Worm (Caenorhabditis elegans) whole organism, L1 larva: ENCODE results near the gene nca-2.

Experiments used
- C04F5.9 ChIP-seq: sonication (generic microtip); optimal IDR thresholded peaks from 2 replicates; lab custom pipeline; 2016; ENCODE audit warnings: missing genetic modification characterization, missing compliant biosample characterization
- Y116A8C.19 ChIP-seq: sonication (generic microtip); optimal IDR thresholded peaks from 2 replicates; lab custom pipeline; 2016; ENCODE audit warnings: missing compliant biosample characterization, missing genetic modification characterization, borderline replicate concordance
- alr-1 ChIP-seq: fragments of 200-800 bp; sonication (Bioruptor generic); optimal IDR thresholded peaks from 2 replicates; lab custom pipeline; 2018; ENCODE audit warnings: borderline replicate concordance, mild to moderate bottlenecking, missing genetic modification characterization, missing compliant biosample characterization
- aly-2 ChIP-seq: fragments of 150-350 bp; optimal IDR thresholded peaks from 2 replicates; lab custom pipeline; 2014; ENCODE audit warnings: missing biosample characterization, missing genetic modification characterization
- ama-1 ChIP-seq: fragments of 150-350 bp; optimal IDR thresholded peaks from 2 replicates; lab custom pipeline; 2014
- ceh-63 ChIP-seq: fragments of 200-800 bp; sonication (Bioruptor generic); optimal IDR thresholded peaks from 2 replicates; lab custom pipeline; 2018; ENCODE audit warnings: mild to moderate bottlenecking, missing genetic modification characterization, missing compliant biosample characterization
- ceh-90 ChIP-seq: sonication (generic microtip); optimal IDR thresholded peaks from 2 replicates; lab custom pipeline; 2016; ENCODE audit warnings: missing genetic modification characterization, missing compliant biosample characterization
- ces-1 ChIP-seq: fragments of 150-350 bp; optimal IDR thresholded peaks from 2 replicates; lab custom pipeline; 2014; ENCODE audit warnings: missing biosample characterization, missing genetic modification reagents, missing genetic modification characterization
- dpl-1 ChIP-seq, 3 experiments: fragments of 150-350 bp in 2 of 3; sonication (generic microtip) in 1 of 3; optimal IDR thresholded peaks; 2 replicates each; lab custom pipeline; 2014 to 2017; ENCODE audit warnings: missing biosample characterization in 3 of 3, missing genetic modification characterization in 3 of 3, missing genetic modification reagents in 3 of 3
- dsc-1 ChIP-seq: sonication (generic microtip); optimal IDR thresholded peaks from 2 replicates; lab custom pipeline; 2016; ENCODE audit warnings: mild to moderate bottlenecking, missing genetic modification characterization, missing compliant biosample characterization
- efl-1 ChIP-seq, 4 experiments: fragments of 150-350 bp; optimal IDR thresholded peaks in 3 of 4; peaks in 1 of 4; 1 replicate in 1 of 4; 2 replicates in 3 of 4; lab custom pipeline; 2014; ENCODE audit warnings: missing biosample characterization in 2 of 4, missing genetic modification characterization in 2 of 4, missing genetic modification reagents in 2 of 4
- efl-3 ChIP-seq: fragments of 200-800 bp; sonication (Bioruptor generic); optimal IDR thresholded peaks from 2 replicates; lab custom pipeline; 2018; ENCODE audit warnings: mild to moderate bottlenecking, missing genetic modification characterization, missing compliant biosample characterization
- elt-2 ChIP-seq: sonication (generic microtip); optimal IDR thresholded peaks from 2 replicates; lab custom pipeline; 2016; ENCODE audit warnings: missing genetic modification characterization, mild to moderate bottlenecking, inconsistent platforms, missing compliant biosample characterization, missing genetic modification reagents
- elt-3 ChIP-seq, 6 experiments: fragments of 150-350 bp in 1 of 6; sonication (generic microtip); optimal IDR thresholded peaks; 2 replicates each; lab custom pipeline; 2017 to 2018; ENCODE audit warnings: missing biosample characterization in 6 of 6, missing genetic modification characterization in 6 of 6, inconsistent platforms in 1 of 6
- fkh-10 ChIP-seq: sonication (generic microtip); optimal IDR thresholded peaks from 2 replicates; lab custom pipeline; 2017; ENCODE audit warnings: missing biosample characterization, missing genetic modification reagents, missing genetic modification characterization
- fkh-4 ChIP-seq: sonication (generic microtip); optimal IDR thresholded peaks from 2 replicates; lab custom pipeline; 2016; ENCODE audit warnings: missing compliant biosample characterization, missing genetic modification characterization, borderline replicate concordance
- hpl-2 ChIP-seq: fragments of 150-350 bp; optimal IDR thresholded peaks from 2 replicates; lab custom pipeline; 2014; ENCODE audit warnings: missing biosample characterization, missing genetic modification reagents, missing genetic modification characterization
- jun-1 ChIP-seq: fragments of 150-350 bp; optimal IDR thresholded peaks from 2 replicates; lab custom pipeline; 2014; ENCODE audit warnings: missing biosample characterization, missing genetic modification reagents, missing genetic modification characterization
- lin-13 ChIP-seq: fragments of 150-350 bp; optimal IDR thresholded peaks from 2 replicates; lab custom pipeline; 2014; ENCODE audit warnings: missing biosample characterization, missing genetic modification reagents, missing genetic modification characterization
- lin-14 ChIP-seq: fragments of 200-800 bp; sonication (Bioruptor generic); optimal IDR thresholded peaks from 2 replicates; lab custom pipeline; 2018; ENCODE audit warnings: mild to moderate bottlenecking, missing genetic modification characterization, moderate library complexity, missing compliant biosample characterization
- lin-15B ChIP-seq: fragments of 150-350 bp; sonication (generic microtip); optimal IDR thresholded peaks from 3 replicates; lab custom pipeline; 2014; ENCODE audit warnings: missing biosample characterization, missing genetic modification characterization
- lin-35 ChIP-seq, 2 experiments: fragments of 150-350 bp; optimal IDR thresholded peaks; 2 replicates each; lab custom pipeline; 2014; ENCODE audit warnings: missing biosample characterization in 2 of 2, missing genetic modification characterization in 2 of 2, missing genetic modification reagents in 2 of 2
- lin-39 ChIP-seq: fragments of 150-350 bp; optimal IDR thresholded peaks from 2 replicates; lab custom pipeline; 2014; ENCODE audit warnings: missing biosample characterization, missing genetic modification reagents, missing genetic modification characterization
- lir-3 ChIP-seq: sonication (generic microtip); optimal IDR thresholded peaks from 2 replicates; lab custom pipeline; 2016; ENCODE audit warnings: mild to moderate bottlenecking, missing genetic modification characterization, moderate library complexity, missing compliant biosample characterization; ENCODE audit not compliant: poor library complexity
- lsy-2 ChIP-seq, 2 experiments: fragments of 150-350 bp; optimal IDR thresholded peaks; 2 replicates each; lab custom pipeline; 2014; ENCODE audit warnings: missing biosample characterization in 2 of 2, missing genetic modification characterization in 2 of 2
- mdl-1 ChIP-seq, 2 experiments: fragments of 150-350 bp; optimal IDR thresholded peaks; 2 replicates each; lab custom pipeline; 2014 to 2017; ENCODE audit warnings: missing biosample characterization in 2 of 2, missing genetic modification characterization in 2 of 2, inconsistent platforms in 1 of 2
- nhr-11 ChIP-seq: fragments of 150-350 bp; optimal IDR thresholded peaks from 2 replicates; lab custom pipeline; 2014; ENCODE audit warnings: missing biosample characterization, missing genetic modification characterization
- nhr-19 ChIP-seq: fragments of 200-800 bp; sonication (Bioruptor generic); conservative IDR thresholded peaks from 2 replicates; pipeline ENCODE4 v1.3.6; 2022; ENCODE audit warnings: missing genetic modification characterization, missing compliant biosample characterization
- nhr-20 ChIP-seq: sonication (generic microtip); optimal IDR thresholded peaks from 2 replicates; lab custom pipeline; 2016; ENCODE audit warnings: mild to moderate bottlenecking, missing genetic modification characterization, missing compliant biosample characterization
- nhr-28 ChIP-seq: fragments of 150-350 bp; optimal IDR thresholded peaks from 2 replicates; lab custom pipeline; 2014; ENCODE audit warnings: missing biosample characterization, missing genetic modification characterization
- nhr-47 ChIP-seq: sonication (generic microtip); optimal IDR thresholded peaks from 2 replicates; lab custom pipeline; 2016; ENCODE audit warnings: mild to moderate bottlenecking, missing genetic modification characterization, moderate library complexity, missing compliant biosample characterization
- nhr-71 ChIP-seq: sonication (generic microtip); optimal IDR thresholded peaks from 2 replicates; lab custom pipeline; 2016; ENCODE audit warnings: mild to moderate bottlenecking, missing genetic modification characterization, moderate library complexity, missing compliant biosample characterization
- pag-3 ChIP-seq: sonication (generic microtip); optimal IDR thresholded peaks from 2 replicates; lab custom pipeline; 2017; ENCODE audit warnings: missing genetic modification characterization, mild to moderate bottlenecking, missing compliant biosample characterization, antibody characterized with exemption, borderline replicate concordance; ENCODE audit not compliant: insufficient read depth
- rnt-1 ChIP-seq: sonication (generic microtip); optimal IDR thresholded peaks from 2 replicates; lab custom pipeline; 2016; ENCODE audit warnings: mild to moderate bottlenecking, missing genetic modification characterization, moderate library complexity, missing compliant biosample characterization
- skn-1 ChIP-seq: fragments of 150-350 bp; optimal IDR thresholded peaks from 2 replicates; lab custom pipeline; 2014; ENCODE audit warnings: missing biosample characterization, missing genetic modification characterization
- snpc-4 ChIP-seq: fragments of 150-350 bp; optimal IDR thresholded peaks from 2 replicates; lab custom pipeline; 2014; ENCODE audit warnings: missing biosample characterization, missing genetic modification characterization
- sox-4 ChIP-seq: sonication (generic microtip); optimal IDR thresholded peaks from 2 replicates; lab custom pipeline; 2016; ENCODE audit warnings: missing genetic modification characterization, missing compliant biosample characterization
- sptf-1 ChIP-seq: fragments of 150-350 bp; optimal IDR thresholded peaks from 2 replicates; lab custom pipeline; 2014; ENCODE audit warnings: missing biosample characterization, missing genetic modification characterization
- tbx-2 ChIP-seq: sonication (generic microtip); optimal IDR thresholded peaks from 2 replicates; lab custom pipeline; 2016; ENCODE audit warnings: missing genetic modification characterization, missing compliant biosample characterization
- tlp-1 ChIP-seq: fragments of 150-350 bp; optimal IDR thresholded peaks from 2 replicates; lab custom pipeline; 2014; ENCODE audit warnings: missing biosample characterization, missing genetic modification characterization
- unc-130 ChIP-seq: fragments of 150-350 bp; optimal IDR thresholded peaks from 2 replicates; lab custom pipeline; 2017; ENCODE audit warnings: missing biosample characterization, missing genetic modification characterization, inconsistent platforms
- unc-62 ChIP-seq: fragments of 150-350 bp; optimal IDR thresholded peaks from 2 replicates; lab custom pipeline; 2014; ENCODE audit warnings: missing biosample characterization, missing genetic modification reagents, missing genetic modification characterization
- unc-86 ChIP-seq: sonication (generic microtip); optimal IDR thresholded peaks from 2 replicates; lab custom pipeline; 2016; ENCODE audit warnings: missing genetic modification characterization, missing compliant biosample characterization
- unc-98 ChIP-seq: fragments of 200-800 bp; sonication (Bioruptor generic); IDR thresholded peaks from 2 replicates; pipeline ENCODE4 v1.3.6; 2022; ENCODE audit warnings: missing genetic modification characterization, missing compliant biosample characterization
- vab-15 ChIP-seq: sonication (generic microtip); optimal IDR thresholded peaks from 2 replicates; lab custom pipeline; 2017; ENCODE audit warnings: missing genotype, mild to moderate bottlenecking, missing genetic modification characterization, missing compliant biosample characterization
- ztf-4 ChIP-seq: fragments of 150-350 bp; optimal IDR thresholded peaks from 2 replicates; lab custom pipeline; 2014; ENCODE audit warnings: missing biosample characterization, missing genetic modification characterization

nca-2 gene

DNA sequence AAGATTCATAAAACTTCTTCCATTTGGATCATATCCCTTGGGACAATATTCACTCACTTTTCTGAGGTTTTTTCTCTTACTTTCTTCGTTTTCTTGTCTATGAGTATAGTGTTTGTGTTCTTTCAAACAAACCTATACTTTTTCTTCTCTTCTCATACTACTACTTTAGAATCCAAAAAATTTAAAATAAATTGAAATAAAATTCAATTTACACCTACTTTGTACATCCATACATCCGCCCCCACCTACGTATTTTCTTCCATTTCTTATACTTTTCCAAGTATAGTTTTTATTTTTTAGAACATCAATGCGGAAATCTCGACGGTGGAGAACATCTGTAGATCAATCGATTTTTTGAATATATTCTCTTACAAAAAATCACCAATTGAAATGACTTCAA is at the start of gene nca-2:
nca-2 (plus strand) TSS at position 301 of the 400 bp plus-strand sequence.
- TF ChIP-seq ama-1 = no peak
- no peak for TF ChIP-seq aly-2 (tag; lab: Kevin White, UChicago)
- TF ChIP-seq elt-2 (tag; lab: Kevin White, UChicago) = no peak
- TF ChIP-seq nhr-71 (tag; lab: Kevin White, UChicago) = no peak
- no peak for TF ChIP-seq lin-14 (GFP tag; lab: Kevin White, UChicago)
- no peak for TF ChIP-seq efl-3 (GFP tag; lab: Kevin White, UChicago)
- no peak for TF ChIP-seq sptf-1 (tag; lab: Kevin White, UChicago)
- TF ChIP-seq ces-1 (GFP tag; lab: Kevin White, UChicago) = no peak
- TF ChIP-seq, all 84 proteins: peak for 0

ce11 chrIII:4917077-4917476 is 48.3 kb upstream of the nca-2 start, which contains the start of gene rars-1:
rars-1 (minus strand) TSS chrIII:4917177.
- TF ChIP-seq fkh-4 (tag; lab: Kevin White, UChicago) = no peak
- no peak for TF ChIP-seq efl-1 (optimal IDR thresholded peaks at IDR 0.05; lab: Kevin White, UChicago)
- peak in 1 of 2 experiments; percentile 52 for TF ChIP-seq efl-1 (GFP tag; optimal IDR thresholded peaks at IDR 0.05 in 1 of 2; lab: Kevin White, UChicago)

ce11 chrIII:4917960-4918712 is 47.2 kb upstream of the nca-2 start, which contains the start of gene rpb-8:
rpb-8 (minus strand) TSS chrIII:4918008.
- TF ChIP-seq jun-1 (tag; lab: Kevin White, UChicago) (no peak), nhr-19 (GFP tag; lab: Robert Waterston, UW) (peak; percentile 35), efl-3 (GFP tag; lab: Kevin White, UChicago) (no peak), C04F5.9 (tag; lab: Kevin White, UChicago) (no peak), nhr-11 (no peak), alr-1 (tag; lab: Kevin White, UChicago) (no peak), rnt-1 (tag; lab: Kevin White, UChicago) (peak; percentile 74), ces-1 (GFP tag; lab: Kevin White, UChicago) (no peak), Y116A8C.19 (tag; lab: Kevin White, UChicago) (no peak), lin-13 (peak; percentile 38), nhr-47 (tag; lab: Kevin White, UChicago) (peak; percentile 52), lin-14 (GFP tag; lab: Kevin White, UChicago) (no peak), lin-15B (peak; percentile 46), dpl-1 (GFP tag; optimal IDR thresholded peaks at IDR 0.05; lab: Kevin White, UChicago) (peak; percentile 90 to 95 (median 90)), nhr-28 (tag; lab: Kevin White, UChicago) (no peak), snpc-4 (tag; lab: Kevin White, UChicago) (no peak), lsy-2 (tag; optimal IDR thresholded peaks at IDR 0.05; lab: Kevin White, UChicago) (peak; percentile 56 to 80), ama-1 (no peak), mdl-1 (tag; optimal IDR thresholded peaks at IDR 0.05; lab: Kevin White, UChicago) (peak in 1 of 2 experiments; percentile 20), pag-3 (tag; lab: Kevin White, UChicago) (no peak), lin-39 (tag; lab: Kevin White, UChicago) (no peak), tlp-1 (tag; lab: Kevin White, UChicago) (no peak), sox-4 (tag; lab: Kevin White, UChicago) (no peak), unc-130 (tag; lab: Kevin White, UChicago) (peak; percentile 26), dsc-1 (tag; lab: Kevin White, UChicago) (no peak), skn-1 (tag; lab: Kevin White, UChicago) (peak; percentile 53), vab-15 (tag; lab: Kevin White, UChicago) (no peak), hpl-2 (peak; percentile 19), unc-98 (GFP tag; lab: Robert Waterston, UW) (no peak), nhr-20 (tag; lab: Kevin White, UChicago) (peak; percentile 45), lin-35 (GFP tag; optimal IDR thresholded peaks at IDR 0.05; lab: Kevin White, UChicago) (peak; percentile 94 to 96), tbx-2 (tag; lab: Kevin White, UChicago) (peak; percentile 38), ztf-4 (tag; lab: Kevin White, UChicago) (peak; percentile 7), lir-3 (tag; lab: Kevin White, UChicago) (peak; percentile 37), fkh-10 (GFP tag; lab: Kevin White, UChicago) (no peak), elt-3 (tag; optimal IDR thresholded peaks at IDR 0.05; lab: Kevin White, UChicago) (peak in 1 of 6 experiments; percentile 23), unc-86 (no peak), ceh-90 (tag; lab: Kevin White, UChicago) (peak; percentile 27), unc-62 (GFP tag; lab: Kevin White, UChicago) (no peak), ceh-63 (no peak)
